Worm (Caenorhabditis elegans) whole organism, midembryonic: ENCODE data around the gene clc-31.

Source experiments
- T22C8.4 ChIP-seq: fragments of 200-800 bp; sonication (Bioruptor generic); IDR thresholded peaks from 2 replicates; pipeline ENCODE4 v1.3.6; 2022; ENCODE audit warnings: missing genetic modification characterization, missing compliant biosample characterization
- flt-1 ChIP-seq: fragments of 200-800 bp; sonication (Bioruptor generic); IDR thresholded peaks from 2 replicates; pipeline ENCODE4 v1.3.6; 2022; ENCODE audit warnings: missing genetic modification characterization, missing compliant biosample characterization
- med-1 ChIP-seq: sonication (generic microtip); optimal IDR thresholded peaks from 2 replicates; lab custom pipeline; 2017; ENCODE audit warnings: missing genetic modification characterization, mild to moderate bottlenecking, missing compliant biosample characterization, antibody characterized with exemption, missing genetic modification reagents; ENCODE audit not compliant: insufficient read depth
- ref-1 ChIP-seq: fragments of 200-800 bp; sonication (Bioruptor generic); conservative IDR thresholded peaks from 2 replicates; pipeline ENCODE4 v1.3.6; 2022; ENCODE audit warnings: missing genetic modification reagents, missing genetic modification characterization, missing compliant biosample characterization
- ztf-23 ChIP-seq: fragments of 200-800 bp; sonication (Bioruptor generic); IDR thresholded peaks from 2 replicates; pipeline ENCODE4 v1.3.6; 2022; ENCODE audit warnings: missing genetic modification reagents, missing genetic modification characterization, missing compliant biosample characterization
- ztf-29 ChIP-seq: fragments of 200-800 bp; sonication (Bioruptor generic); IDR thresholded peaks from 2 replicates; pipeline ENCODE4 v1.3.6; 2022; ENCODE audit warnings: missing genetic modification reagents, missing genetic modification characterization, missing compliant biosample characterization

- TF ChIP-seq med-1 (GFP tag; lab: Kevin White, UChicago) (no peak), ztf-29 (GFP tag; lab: Robert Waterston, UW) (no peak), flt-1 (GFP tag; lab: Robert Waterston, UW) (no peak), ref-1 (no peak), ztf-23 (GFP tag; lab: Robert Waterston, UW) (no peak), T22C8.4 (GFP tag; lab: Robert Waterston, UW) (no peak)
These were observed 3.0 kb upstream of the clc-31 start, which contains the start of gene cpn-2 for ce11 chrII:337233-337832.
